Fruit fly (Drosophila melanogaster) whole organism, embryonic: ENCODE data around the gene CG15772.

Experiments
- Abd-B ChIP-seq: fragments of 200-800 bp; sonication (Bioruptor generic); optimal IDR thresholded peaks from 2 replicates; lab custom pipeline; 2018; ENCODE audit warnings: missing biosample characterization, mild to moderate bottlenecking, missing genetic modification characterization, moderate library complexity
- Bteb2 ChIP-seq: fragments of 200-800 bp; sonication (Bioruptor generic); optimal IDR thresholded peaks from 2 replicates; lab custom pipeline; 2016; ENCODE audit warnings: missing biosample characterization, missing genetic modification characterization
- C15 ChIP-seq: fragments of 200-800 bp; sonication (Bioruptor generic); IDR thresholded peaks from 3 replicates; pipeline ENCODE4 v1.3.6; 2022; ENCODE audit warnings: missing biosample characterization, missing genetic modification characterization
- CG11456 ChIP-seq: fragments of 200-800 bp; sonication (Bioruptor generic); IDR thresholded peaks from 3 replicates; pipeline ENCODE4 v1.3.6; 2022; ENCODE audit warnings: missing biosample characterization, missing genetic modification characterization
- CG12155 ChIP-seq: fragments of 200-800 bp; sonication (Bioruptor generic); optimal IDR thresholded peaks from 3 replicates; lab custom pipeline; 2016; ENCODE audit warnings: missing biosample characterization, missing genetic modification characterization
- CG13123 ChIP-seq: fragments of 200-800 bp; sonication (Bioruptor generic); optimal IDR thresholded peaks from 2 replicates; lab custom pipeline; 2016; ENCODE audit warnings: missing biosample characterization, missing genetic modification characterization
- CG1603 ChIP-seq: fragments of 200-800 bp; sonication (Bioruptor generic); optimal IDR thresholded peaks from 2 replicates; lab custom pipeline; 2019; ENCODE audit warnings: missing biosample characterization, mild to moderate bottlenecking, missing genetic modification characterization, moderate library complexity
- CG17802 ChIP-seq: fragments of 200-800 bp; sonication (Bioruptor generic); optimal IDR thresholded peaks from 2 replicates; lab custom pipeline; 2018; ENCODE audit warnings: missing biosample characterization, mild to moderate bottlenecking, missing genetic modification characterization, moderate library complexity
- CG17829 ChIP-seq: fragments of 200-800 bp; optimal IDR thresholded peaks from 2 replicates; lab custom pipeline; 2019; ENCODE audit warnings: missing biosample characterization, mild to moderate bottlenecking, missing genetic modification characterization, moderate library complexity
- CG18599 ChIP-seq: fragments of 200-800 bp; sonication (Bioruptor generic); optimal IDR thresholded peaks from 3 replicates; lab custom pipeline; 2017; ENCODE audit warnings: missing biosample characterization, missing genetic modification characterization, mild to moderate bottlenecking, moderate library complexity, missing genetic modification reagents
- CG2875 ChIP-seq: fragments of 200-800 bp; sonication (Bioruptor generic); optimal IDR thresholded peaks from 2 replicates; lab custom pipeline; 2017; ENCODE audit warnings: missing biosample characterization, mild to moderate bottlenecking, missing genetic modification characterization, missing genetic modification reagents
- CG3847 ChIP-seq: fragments of 200-800 bp; sonication (Bioruptor generic); IDR thresholded peaks from 2 replicates; pipeline ENCODE4 v1.3.6; 2022; ENCODE audit warnings: missing biosample characterization, missing genetic modification characterization
- CG4328 ChIP-seq: fragments of 200-800 bp; sonication (Bioruptor generic); optimal IDR thresholded peaks from 3 replicates; lab custom pipeline; 2017; ENCODE audit warnings: missing biosample characterization, missing genetic modification reagents, missing genetic modification characterization
- CG4424 ChIP-seq: fragments of 200-800 bp; sonication (Bioruptor generic); optimal IDR thresholded peaks from 3 replicates; lab custom pipeline; 2016; ENCODE audit warnings: missing biosample characterization, missing genetic modification characterization
- CG4707 ChIP-seq: fragments of 200-800 bp; sonication (Bioruptor generic); optimal IDR thresholded peaks from 2 replicates; lab custom pipeline; 2018; ENCODE audit warnings: missing biosample characterization, mild to moderate bottlenecking, missing genetic modification characterization, moderate library complexity
- CG5953 ChIP-seq: fragments of 200-800 bp; sonication (Bioruptor generic); IDR thresholded peaks from 2 replicates; pipeline ENCODE4 v1.3.6; 2022; ENCODE audit warnings: missing biosample characterization, missing genetic modification characterization
- CG7963 ChIP-seq: fragments of 200-800 bp; sonication (Bioruptor generic); IDR thresholded peaks from 3 replicates; pipeline ENCODE4 v1.3.6; 2022; ENCODE audit warnings: missing biosample characterization, missing genetic modification characterization; ENCODE audit not compliant: partially characterized antibody
- CG8359 ChIP-seq: fragments of 200-800 bp; sonication (Bioruptor generic); optimal IDR thresholded peaks from 2 replicates; lab custom pipeline; 2017; ENCODE audit warnings: missing biosample characterization, mild to moderate bottlenecking, missing genetic modification characterization, borderline replicate concordance
- CG9797 ChIP-seq: fragments of 200-800 bp; sonication (Bioruptor generic); optimal IDR thresholded peaks from 3 replicates; lab custom pipeline; 2018; ENCODE audit warnings: missing biosample characterization, mild to moderate bottlenecking, missing genetic modification characterization
- D ChIP-seq, 2 experiments: fragments of 200-800 bp in 1 of 2; fragments of >200 bp in 1 of 2; sonication (Bioruptor generic) in 1 of 2; optimal IDR thresholded peaks; 2 replicates in 1 of 2; 3 replicates in 1 of 2; lab custom pipeline; 2017; ENCODE audit warnings: mild to moderate bottlenecking in 1 of 2, missing biosample characterization in 1 of 2, missing genetic modification characterization in 1 of 2, missing genetic modification reagents in 1 of 2
- Dip3 ChIP-seq: fragments of 200-800 bp; sonication (Bioruptor generic); optimal IDR thresholded peaks from 3 replicates; lab custom pipeline; 2016; ENCODE audit warnings: missing biosample characterization, missing genetic modification characterization
- E2f2 ChIP-seq: fragments of 200-800 bp; sonication (Bioruptor generic); IDR thresholded peaks from 2 replicates; pipeline ENCODE4 v1.3.6; 2022; ENCODE audit warnings: missing biosample characterization, missing genetic modification characterization
- Ets97D ChIP-seq: fragments of 200-800 bp; sonication (Bioruptor generic); optimal IDR thresholded peaks from 3 replicates; lab custom pipeline; 2016; ENCODE audit warnings: missing biosample characterization, missing genetic modification characterization
- Gug ChIP-seq: fragments of 200-800 bp; sonication (Bioruptor generic); IDR thresholded peaks from 4 replicates; pipeline ENCODE4 v1.3.6; 2022; ENCODE audit warnings: missing biosample characterization, missing genetic modification characterization
- HLHmδ ChIP-seq: fragments of 200-800 bp; sonication (Bioruptor generic); optimal IDR thresholded peaks from 2 replicates; lab custom pipeline; 2018; ENCODE audit warnings: missing biosample characterization, mild to moderate bottlenecking, missing genetic modification characterization, moderate library complexity
- Hr39 ChIP-seq: fragments of >200 bp; optimal IDR thresholded peaks from 2 replicates; lab custom pipeline; 2017
- Kr ChIP-seq: fragments of 200-800 bp; sonication (Bioruptor generic); optimal IDR thresholded peaks from 2 replicates; lab custom pipeline; 2017; ENCODE audit warnings: missing biosample characterization, mild to moderate bottlenecking, missing genetic modification characterization
- Mes4 ChIP-seq: fragments of 200-800 bp; sonication (Bioruptor generic); optimal IDR thresholded peaks from 2 replicates; lab custom pipeline; 2016; ENCODE audit warnings: missing biosample characterization, missing genetic modification characterization
- Ptx1 ChIP-seq: fragments of 200-800 bp; sonication (Bioruptor generic); IDR thresholded peaks from 2 replicates; pipeline ENCODE4 v1.3.6; 2022; ENCODE audit warnings: missing biosample characterization, missing genetic modification characterization
- Sox100B ChIP-seq: fragments of 200-800 bp; sonication (Bioruptor generic); optimal IDR thresholded peaks from 3 replicates; lab custom pipeline; 2018; ENCODE audit warnings: missing biosample characterization, mild to moderate bottlenecking, missing genetic modification characterization
- Sox102F ChIP-seq: fragments of 200-800 bp; sonication (Bioruptor generic); optimal IDR thresholded peaks from 2 replicates; lab custom pipeline; 2018; ENCODE audit warnings: missing biosample characterization, mild to moderate bottlenecking, missing genetic modification characterization, moderate library complexity
- Spps ChIP-seq: fragments of 200-800 bp; sonication (Bioruptor generic); optimal IDR thresholded peaks from 2 replicates; lab custom pipeline; 2018; ENCODE audit warnings: missing biosample characterization, mild to moderate bottlenecking, missing genetic modification characterization
- Ssrp ChIP-seq: fragments of 200-800 bp; sonication (Bioruptor generic); optimal IDR thresholded peaks from 2 replicates; lab custom pipeline; 2018; ENCODE audit warnings: missing biosample characterization, mild to moderate bottlenecking, missing genetic modification characterization, moderate library complexity
- Usf ChIP-seq: fragments of 200-800 bp; sonication (Bioruptor generic); optimal IDR thresholded peaks from 2 replicates; lab custom pipeline; 2017; ENCODE audit warnings: missing genotype, missing biosample characterization, missing genetic modification characterization
- Xrp1 ChIP-seq: fragments of 200-800 bp; sonication (Bioruptor generic); IDR thresholded peaks from 2 replicates; pipeline ENCODE4 v1.3.6; 2022; ENCODE audit warnings: missing biosample characterization, missing genetic modification characterization
- bigmax ChIP-seq: fragments of 200-800 bp; sonication (Bioruptor generic); optimal IDR thresholded peaks from 2 replicates; lab custom pipeline; 2018; ENCODE audit warnings: missing biosample characterization, mild to moderate bottlenecking, missing genetic modification characterization
- chn ChIP-seq: fragments of 200-800 bp; sonication (Bioruptor generic); optimal IDR thresholded peaks from 2 replicates; lab custom pipeline; 2016; ENCODE audit warnings: missing biosample characterization, missing genetic modification characterization
- dmrt11E ChIP-seq: fragments of 200-800 bp; sonication (Bioruptor generic); optimal IDR thresholded peaks from 3 replicates; lab custom pipeline; 2018; ENCODE audit warnings: missing biosample characterization, mild to moderate bottlenecking, missing genetic modification characterization, moderate library complexity
- esg ChIP-seq: fragments of 200-800 bp; sonication (Bioruptor generic); conservative IDR thresholded peaks from 2 replicates; pipeline ENCODE4 v1.3.6; 2022; ENCODE audit warnings: missing biosample characterization, missing genetic modification characterization
- ftz-f1 ChIP-seq: fragments of 200-800 bp; sonication (Bioruptor generic); optimal IDR thresholded peaks from 2 replicates; lab custom pipeline; 2016; ENCODE audit warnings: missing biosample characterization, missing genetic modification characterization
- hkb ChIP-seq, 2 experiments: fragments of 200-800 bp in 1 of 2; fragments of >200 bp in 1 of 2; sonication (Bioruptor generic) in 1 of 2; IDR thresholded peaks in 1 of 2; optimal IDR thresholded peaks in 1 of 2; 2 replicates each; pipeline versions ENCODE4 v1.3.6 to Lab custom; 2017 to 2022; ENCODE audit warnings: missing biosample characterization in 1 of 2, missing genetic modification characterization in 1 of 2
- jing ChIP-seq: fragments of 200-800 bp; sonication (Bioruptor generic); optimal IDR thresholded peaks from 2 replicates; lab custom pipeline; 2018; ENCODE audit warnings: missing biosample characterization, mild to moderate bottlenecking, missing genetic modification characterization
- lilli ChIP-seq: fragments of 200-800 bp; sonication (Bioruptor generic); optimal IDR thresholded peaks from 3 replicates; lab custom pipeline; 2016; ENCODE audit warnings: missing biosample characterization, missing genetic modification characterization
- lola ChIP-seq, 3 experiments: fragments of >200 bp in 2 of 3; fragments of 200-800 bp in 1 of 3; sonication (Bioruptor generic) in 1 of 3; optimal IDR thresholded peaks; 2 replicates each; lab custom pipeline; 2017 to 2019; ENCODE audit warnings: missing biosample characterization in 3 of 3, missing genetic modification characterization in 3 of 3, mild to moderate bottlenecking in 1 of 3, moderate library complexity in 1 of 3
- pho ChIP-seq: fragments of 200-800 bp; sonication (Bioruptor generic); optimal IDR thresholded peaks from 2 replicates; lab custom pipeline; 2016; ENCODE audit warnings: missing biosample characterization, missing genetic modification characterization
- sc ChIP-seq, 3 experiments: fragments of >200 bp in 2 of 3; fragments of 200-800 bp in 1 of 3; sonication (Bioruptor generic) in 1 of 3; optimal IDR thresholded peaks; 2 replicates in 2 of 3; 3 replicates in 1 of 3; lab custom pipeline; 2017; ENCODE audit warnings: mild to moderate bottlenecking in 1 of 3, missing biosample characterization in 1 of 3, missing genetic modification characterization in 1 of 3, missing genetic modification reagents in 1 of 3
- slbo ChIP-seq: fragments of 200-800 bp; sonication (Bioruptor generic); IDR thresholded peaks from 2 replicates; pipeline ENCODE4 v1.3.6; 2022; ENCODE audit warnings: missing biosample characterization, missing genetic modification characterization
- zen ChIP-seq: fragments of 200-800 bp; sonication (Bioruptor generic); optimal IDR thresholded peaks from 3 replicates; lab custom pipeline; 2018; ENCODE audit warnings: missing biosample characterization, mild to moderate bottlenecking, missing genetic modification characterization, moderate library complexity

Gene CG15772

DNA sequence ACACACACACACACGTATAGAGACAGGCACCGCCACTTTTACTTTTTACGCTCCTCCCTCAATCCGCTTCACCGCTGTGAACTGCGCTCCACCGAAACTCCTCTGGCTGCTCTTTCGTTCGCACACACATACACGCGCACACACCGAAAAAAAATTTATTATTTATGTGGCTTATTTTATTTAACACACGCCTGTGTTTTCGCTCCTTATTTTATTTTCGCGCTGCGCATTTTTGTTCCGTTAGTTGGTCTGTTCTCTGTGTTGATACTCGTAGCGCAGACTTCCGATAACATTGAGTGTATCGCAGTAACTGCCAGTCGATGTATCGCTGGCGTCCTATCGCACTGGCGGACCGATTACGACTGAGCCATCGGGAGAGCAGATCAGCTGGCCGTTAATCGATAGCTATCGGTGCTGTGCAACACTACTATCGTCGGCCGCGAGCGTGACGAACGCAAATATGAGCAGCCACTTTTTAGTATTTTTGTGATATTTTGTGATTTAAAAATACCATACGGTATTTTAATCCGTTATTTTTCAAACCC, 14.3 kb upstream of the CG15772 start, which contains the start of gene Snx27 (continued):
- TF ChIP-seq CG9797 (GFP tag; lab: Kevin White, UChicago): peak; percentile 94
- TF ChIP-seq CG3847: peak; percentile 87
- no peak for TF ChIP-seq Abd-B (GFP tag; lab: Kevin White, UChicago)
- peak; percentile 1 for TF ChIP-seq CG18599 (GFP tag; lab: Kevin White, UChicago)
- TF ChIP-seq lola (GFP tag; optimal IDR thresholded peaks at IDR 0.05; lab: Kevin White, UChicago): no peak
- peak; percentile 54 for TF ChIP-seq Mes4 (GFP tag; lab: Kevin White, UChicago)
- no peak for TF ChIP-seq Usf (GFP tag; lab: Kevin White, UChicago)
- TF ChIP-seq chn (GFP tag; lab: Kevin White, UChicago): peak; percentile 41
- no peak for TF ChIP-seq CG13123 (GFP tag; lab: Kevin White, UChicago)
- TF ChIP-seq CG4707: peak; percentile 32
- no peak for TF ChIP-seq sc (optimal IDR thresholded peaks at IDR 0.05; lab: Kevin White, UChicago)
- TF ChIP-seq sc (GFP tag; optimal IDR thresholded peaks at IDR 0.05; lab: Kevin White, UChicago): no peak
- no peak for TF ChIP-seq jing (GFP tag; lab: Kevin White, UChicago)
- TF ChIP-seq esg (GFP tag; lab: Robert Waterston, UW): no peak
- no peak for TF ChIP-seq CG4328 (GFP tag; lab: Kevin White, UChicago)
- TF ChIP-seq Gug (GFP tag; lab: Robert Waterston, UW): peak; percentile 58; the same call in 1 of the 4 replicates
- TF ChIP-seq hkb (optimal IDR thresholded peaks at IDR 0.05; lab: Kevin White, UChicago): no peak
- TF ChIP-seq hkb (GFP tag; IDR thresholded peaks at IDR 0.05; lab: Robert Waterston, UW): peak; percentile 14; the same call in 1 of the 2 replicates
- TF ChIP-seq slbo (GFP tag; lab: Robert Waterston, UW): peak; percentile 80
- TF ChIP-seq Dip3 (GFP tag; lab: Kevin White, UChicago): peak; percentile 20
- peak; percentile 54 for TF ChIP-seq Ptx1
- TF ChIP-seq pho (GFP tag; lab: Kevin White, UChicago): peak; percentile 73
- no peak for TF ChIP-seq Hr39 (lab: Kevin White, UChicago)
- TF ChIP-seq CG1603 (tag; lab: Kevin White, UChicago): peak; percentile 94
- peak; percentile 76 for TF ChIP-seq E2f2 (GFP tag; lab: Robert Waterston, UW)
- peak; percentile 14 for TF ChIP-seq zen (tag; lab: Kevin White, UChicago)
- peak; percentile 83 for TF ChIP-seq HLHmδ (GFP tag; lab: Kevin White, UChicago)
- no peak for TF ChIP-seq D (optimal IDR thresholded peaks at IDR 0.05; lab: Kevin White, UChicago)
- TF ChIP-seq D (GFP tag; optimal IDR thresholded peaks at IDR 0.05; lab: Kevin White, UChicago): no peak
- TF ChIP-seq CG11456 (GFP tag; lab: Robert Waterston, UW): peak; percentile 66; the same call in 2 of the 3 replicates
- TF ChIP-seq bigmax (GFP tag; lab: Kevin White, UChicago): no peak
- peak; percentile 58 for TF ChIP-seq lilli
- TF ChIP-seq CG2875 (GFP tag; lab: Kevin White, UChicago): no peak
- no peak for TF ChIP-seq Spps
- TF ChIP-seq ftz-f1 (GFP tag; lab: Kevin White, UChicago): peak; percentile 26
- no peak for TF ChIP-seq CG17802 (tag; lab: Kevin White, UChicago)
- TF ChIP-seq Ssrp (tag; lab: Kevin White, UChicago): no peak
- peak; percentile 56 for TF ChIP-seq Bteb2 (GFP tag; lab: Kevin White, UChicago)
- TF ChIP-seq Kr: no peak
- TF ChIP-seq Sox102F: peak; percentile 10
- TF ChIP-seq C15 (GFP tag; lab: Robert Waterston, UW): no peak
- peak; percentile 19 for TF ChIP-seq dmrt11E (tag; lab: Kevin White, UChicago)
- no peak for TF ChIP-seq Sox100B (GFP tag; lab: Kevin White, UChicago)
- TF ChIP-seq CG17829 (tag; lab: Kevin White, UChicago): peak; percentile 57
- TF ChIP-seq Ets97D: peak; percentile 92
- TF ChIP-seq CG7963: peak; percentile 99
- no peak for TF ChIP-seq CG4424 (GFP tag; lab: Kevin White, UChicago)
- TF ChIP-seq CG5953 (GFP tag; lab: Robert Waterston, UW): no peak
- TF ChIP-seq Xrp1 (GFP tag; lab: Robert Waterston, UW): 0 out of 2 replicates have a peak, but pooled peaks have one; percentile 24
- peak; percentile 35 for TF ChIP-seq CG12155 (GFP tag; lab: Kevin White, UChicago)
- TF ChIP-seq CG8359 (GFP tag; lab: Kevin White, UChicago): no peak
